Worm (Caenorhabditis elegans) whole organism, mixed stage, embryonic: Measurements from ENCODE around the gene ZC443.2.

Source experiments
- M03D4.4 ChIP-seq: sonication (generic microtip); optimal IDR thresholded peaks from 2 replicates; lab custom pipeline; 2017; ENCODE audit warnings: mild to moderate bottlenecking, missing genetic modification characterization, missing compliant biosample characterization
- bed-3 ChIP-seq: fragments of 200-800 bp; sonication (Bioruptor generic); optimal IDR thresholded peaks from 3 replicates; lab custom pipeline; 2018; ENCODE audit warnings: mild to moderate bottlenecking, missing genetic modification characterization, moderate library complexity, missing compliant biosample characterization
- blmp-1 ChIP-seq: fragments of 150-350 bp; optimal IDR thresholded peaks from 2 replicates; lab custom pipeline; 2014; ENCODE audit warnings: missing biosample characterization, missing genetic modification characterization
- ceh-43 ChIP-seq: fragments of 200-800 bp; sonication (Bioruptor generic); optimal IDR thresholded peaks from 2 replicates; lab custom pipeline; 2018; ENCODE audit warnings: mild to moderate bottlenecking, missing genetic modification characterization, moderate library complexity, missing compliant biosample characterization
- ceh-83 ChIP-seq: fragments of 200-800 bp; sonication (Bioruptor generic); optimal IDR thresholded peaks from 2 replicates; lab custom pipeline; 2018; ENCODE audit warnings: mild to moderate bottlenecking, missing genetic modification characterization, missing compliant biosample characterization
- cnd-1 ChIP-seq: fragments of 200-800 bp; sonication (Bioruptor generic); optimal IDR thresholded peaks from 2 replicates; lab custom pipeline; 2018; ENCODE audit warnings: mild to moderate bottlenecking, missing genetic modification characterization, missing compliant biosample characterization
- drap-1 ChIP-seq: fragments of 200-800 bp; sonication (Bioruptor generic); optimal IDR thresholded peaks from 3 replicates; lab custom pipeline; 2018; ENCODE audit warnings: mild to moderate bottlenecking, missing genetic modification characterization, missing compliant biosample characterization
- elt-1 ChIP-seq: sonication (generic microtip); optimal IDR thresholded peaks from 2 replicates; lab custom pipeline; 2017; ENCODE audit warnings: missing genetic modification characterization, mild to moderate bottlenecking, missing compliant biosample characterization, antibody characterized with exemption, moderate library complexity, borderline replicate concordance; ENCODE audit not compliant: insufficient read depth
- elt-3 ChIP-seq: fragments of 150-350 bp; optimal IDR thresholded peaks from 2 replicates; lab custom pipeline; 2014; ENCODE audit warnings: missing biosample characterization, missing genetic modification characterization
- flh-1 ChIP-seq: fragments of 200-800 bp; sonication (Bioruptor generic); optimal IDR thresholded peaks from 2 replicates; lab custom pipeline; 2018; ENCODE audit warnings: mild to moderate bottlenecking, missing genetic modification characterization, moderate library complexity, missing compliant biosample characterization
- ham-2 ChIP-seq: fragments of 200-800 bp; sonication (Bioruptor generic); optimal IDR thresholded peaks from 2 replicates; lab custom pipeline; 2018; ENCODE audit warnings: mild to moderate bottlenecking, missing genetic modification characterization, missing compliant biosample characterization
- hlh-1 ChIP-seq: fragments of 150-350 bp; optimal IDR thresholded peaks from 2 replicates; lab custom pipeline; 2014; ENCODE audit warnings: missing biosample characterization, missing genetic modification reagents, missing genetic modification characterization
- lin-13 ChIP-seq: fragments of 150-350 bp; optimal IDR thresholded peaks from 2 replicates; lab custom pipeline; 2014; ENCODE audit warnings: missing biosample characterization, missing genetic modification characterization
- lin-32 ChIP-seq: fragments of 200-800 bp; sonication (Bioruptor generic); optimal IDR thresholded peaks from 2 replicates; lab custom pipeline; 2018; ENCODE audit warnings: mild to moderate bottlenecking, missing genetic modification characterization, missing compliant biosample characterization
- lsy-2 ChIP-seq: fragments of 150-350 bp; optimal IDR thresholded peaks from 2 replicates; lab custom pipeline; 2014; ENCODE audit warnings: missing biosample characterization, missing genetic modification characterization
- mab-5 ChIP-seq: fragments of 150-350 bp; optimal IDR thresholded peaks from 2 replicates; lab custom pipeline; 2014; ENCODE audit warnings: missing biosample characterization, missing genetic modification characterization
- mep-1 ChIP-seq: fragments of 150-350 bp; optimal IDR thresholded peaks from 2 replicates; lab custom pipeline; 2017; ENCODE audit warnings: missing biosample characterization, missing genetic modification reagents, missing genetic modification characterization, inconsistent platforms
- mls-2 ChIP-seq: sonication (generic microtip); optimal IDR thresholded peaks from 2 replicates; lab custom pipeline; 2016; ENCODE audit warnings: mild to moderate bottlenecking, missing genetic modification characterization, moderate library complexity, missing compliant biosample characterization
- nhr-12 ChIP-seq: fragments of 150-350 bp; optimal IDR thresholded peaks from 2 replicates; lab custom pipeline; 2014; ENCODE audit warnings: missing biosample characterization, missing genetic modification characterization
- nhr-2 ChIP-seq: fragments of 150-350 bp; optimal IDR thresholded peaks from 2 replicates; lab custom pipeline; 2014; ENCODE audit warnings: missing biosample characterization, missing genetic modification characterization
- nhr-237 ChIP-seq: fragments of 150-350 bp; optimal IDR thresholded peaks from 2 replicates; lab custom pipeline; 2014; ENCODE audit warnings: missing biosample characterization, missing genetic modification characterization
- nhr-28 ChIP-seq: fragments of 150-350 bp; optimal IDR thresholded peaks from 2 replicates; lab custom pipeline; 2014; ENCODE audit warnings: missing biosample characterization, missing genetic modification characterization
- nhr-76 ChIP-seq: sonication (generic microtip); optimal IDR thresholded peaks from 2 replicates; lab custom pipeline; 2017; ENCODE audit warnings: missing biosample characterization, missing genetic modification characterization
- pha-4 ChIP-seq: fragments of 150-350 bp; optimal IDR thresholded peaks from 2 replicates; lab custom pipeline; 2018; ENCODE audit warnings: missing biosample characterization, missing genetic modification reagents, missing genetic modification characterization
- sem-2 ChIP-seq: fragments of 200-800 bp; sonication (Bioruptor generic); optimal IDR thresholded peaks from 2 replicates; lab custom pipeline; 2018; ENCODE audit warnings: mild to moderate bottlenecking, missing genetic modification characterization, missing compliant biosample characterization
- snpc-4 ChIP-seq: fragments of 150-350 bp; optimal IDR thresholded peaks from 2 replicates; lab custom pipeline; 2014; ENCODE audit warnings: missing biosample characterization, missing genetic modification characterization
- sptf-1 ChIP-seq: sonication (generic microtip); optimal IDR thresholded peaks from 2 replicates; lab custom pipeline; 2017; ENCODE audit warnings: mild to moderate bottlenecking, missing genetic modification characterization, moderate library complexity, missing compliant biosample characterization
- tbx-8 ChIP-seq: fragments of 200-800 bp; sonication (Bioruptor generic); optimal IDR thresholded peaks from 2 replicates; lab custom pipeline; 2018; ENCODE audit warnings: mild to moderate bottlenecking, missing genetic modification characterization, moderate library complexity, missing compliant biosample characterization
- unc-120 ChIP-seq: sonication (generic microtip); optimal IDR thresholded peaks from 2 replicates; lab custom pipeline; 2017; ENCODE audit warnings: missing genetic modification characterization, missing compliant biosample characterization; ENCODE audit not compliant: poor library complexity, severe bottlenecking
- unc-39 ChIP-seq: fragments of 150-350 bp; optimal IDR thresholded peaks from 2 replicates; lab custom pipeline; 2014; ENCODE audit warnings: missing biosample characterization, missing genetic modification characterization
- unc-62 ChIP-seq: fragments of 150-350 bp; optimal IDR thresholded peaks from 2 replicates; lab custom pipeline; 2014; ENCODE audit warnings: missing biosample characterization, missing genetic modification reagents, missing genetic modification characterization
- zip-8 ChIP-seq: fragments of 150-350 bp; optimal IDR thresholded peaks from 2 replicates; lab custom pipeline; 2014; ENCODE audit warnings: missing biosample characterization, missing genetic modification characterization
- ztf-11 ChIP-seq: fragments of 150-350 bp; optimal IDR thresholded peaks from 2 replicates; lab custom pipeline; 2014; ENCODE audit warnings: missing biosample characterization, missing genetic modification characterization

Gene ZC443.2

DNA sequence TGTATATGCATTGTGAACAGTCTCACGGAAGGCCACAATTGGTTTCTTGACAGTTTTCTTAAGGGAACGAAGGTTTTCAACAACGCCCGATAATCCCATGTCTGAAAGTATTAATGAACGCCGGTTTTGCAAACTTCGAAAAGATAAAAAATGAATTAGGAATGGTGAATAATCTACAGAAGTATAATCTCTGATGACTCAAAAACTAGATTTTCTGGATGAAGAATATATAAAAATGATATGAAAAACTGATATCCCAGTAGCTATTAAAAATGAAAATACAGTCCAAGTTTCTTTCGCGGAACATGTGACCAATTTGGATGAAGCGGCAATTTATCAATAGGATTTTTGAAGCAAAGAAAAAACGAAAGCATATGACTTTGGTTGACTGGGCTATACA is 3.0 kb upstream of the ZC443.2 start, which contains the start of gene ZC443.3:
Gene ZC443.3, minus strand, starts transcription at position 101 of the 400 bp plus-strand sequence.
- TF ChIP-seq unc-39 (no peak), pha-4 (tag; lab: Kevin White, UChicago) (no peak), bed-3 (no peak), nhr-28 (tag; lab: Kevin White, UChicago) (no peak), mls-2 (tag; lab: Kevin White, UChicago) (no peak), ham-2 (no peak), ztf-11 (tag; lab: Kevin White, UChicago) (no peak), lin-32 (GFP tag; lab: Kevin White, UChicago) (no peak), snpc-4 (tag; lab: Kevin White, UChicago) (no peak), ceh-83 (no peak), elt-1 (tag; lab: Kevin White, UChicago) (no peak), nhr-2 (tag; lab: Kevin White, UChicago) (no peak), hlh-1 (tag; lab: Kevin White, UChicago) (no peak)

DNA sequence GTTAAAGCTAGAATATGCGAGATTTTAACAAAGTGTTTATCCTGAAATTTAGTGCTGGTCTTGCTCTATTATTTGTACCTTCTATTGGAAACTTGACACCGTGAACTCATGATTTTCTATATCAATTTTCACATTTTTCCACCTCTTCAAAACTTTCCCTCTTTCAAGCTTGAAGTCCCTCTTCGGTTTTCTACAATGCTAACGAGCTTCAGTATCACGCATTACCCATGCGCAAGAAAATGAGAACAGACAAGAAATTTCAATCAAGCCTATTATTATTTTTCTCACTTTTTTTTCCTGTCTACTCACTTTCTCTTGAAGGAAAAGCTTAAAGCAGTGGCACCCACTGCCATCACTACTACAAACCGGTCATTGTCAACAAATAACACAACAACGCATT is 818 bp upstream of the ZC443.2 start:
- TF ChIP-seq tbx-8 (no peak), nhr-28 (tag; lab: Kevin White, UChicago) (no peak), ceh-83 (no peak), ceh-43 (GFP tag; lab: Kevin White, UChicago) (no peak), unc-39 (no peak), cnd-1 (no peak), sem-2 (GFP tag; lab: Kevin White, UChicago) (no peak), mab-5 (no peak), ztf-11 (tag; lab: Kevin White, UChicago) (no peak)

- no peak for TF ChIP-seq ceh-83
- no peak for TF ChIP-seq ceh-43 (GFP tag; lab: Kevin White, UChicago)
- TF ChIP-seq M03D4.4 (tag; lab: Kevin White, UChicago): no peak
- no peak for TF ChIP-seq pha-4 (tag; lab: Kevin White, UChicago)
- TF ChIP-seq blmp-1 (tag; lab: Kevin White, UChicago): no peak
- TF ChIP-seq elt-3 (tag; lab: Kevin White, UChicago): no peak
- TF ChIP-seq unc-120: no peak
- no peak for TF ChIP-seq bed-3
- no peak for TF ChIP-seq lin-32 (GFP tag; lab: Kevin White, UChicago)
- TF ChIP-seq sem-2 (GFP tag; lab: Kevin White, UChicago): no peak
- TF ChIP-seq nhr-76: no peak
- no peak for TF ChIP-seq drap-1 (GFP tag; lab: Kevin White, UChicago)
- no peak for TF ChIP-seq hlh-1 (tag; lab: Kevin White, UChicago)
- no peak for TF ChIP-seq mab-5
- no peak for TF ChIP-seq unc-62
- TF ChIP-seq lin-13: no peak
- TF ChIP-seq sptf-1: no peak
Observed at ce11 chrV:12809876-12810275, 1.1 kb downstream of the ZC443.2 start, which contains the start of gene ZC443.1. Gene ZC443.1 (minus strand): TSS chrV:12810080.

DNA sequence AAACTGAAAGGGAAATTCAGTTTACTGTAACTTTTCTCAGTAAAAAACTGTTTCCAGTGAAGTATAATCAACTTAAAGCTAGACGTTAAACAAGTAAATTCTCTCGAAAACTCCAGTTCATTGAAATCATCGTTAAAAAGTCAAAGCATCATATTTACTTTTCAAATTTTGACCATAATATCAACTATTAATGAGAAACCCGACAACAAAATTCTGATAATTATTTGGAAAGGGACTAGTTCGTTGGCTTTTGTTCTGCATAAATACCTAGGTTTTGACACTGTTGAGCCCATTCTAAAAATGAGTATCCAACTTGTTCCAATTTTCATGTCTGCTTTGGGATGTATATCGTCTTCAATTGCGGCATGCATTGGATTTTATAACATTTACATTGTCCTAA is 4.8 kb downstream of the ZC443.2 start, which contains the start of gene ZC443.7:
Gene ZC443.7, plus strand, starts transcription at position 301 of the 400 bp plus-strand sequence.
- no peak for TF ChIP-seq lsy-2
- TF ChIP-seq flh-1 (GFP tag; lab: Kevin White, UChicago): no peak
- TF ChIP-seq ceh-43 (GFP tag; lab: Kevin White, UChicago): no peak
- TF ChIP-seq unc-120: no peak
- TF ChIP-seq mep-1 (tag; lab: Kevin White, UChicago): no peak
- no peak for TF ChIP-seq sem-2 (GFP tag; lab: Kevin White, UChicago)
- TF ChIP-seq ztf-11 (tag; lab: Kevin White, UChicago): no peak
- no peak for TF ChIP-seq sptf-1
- no peak for TF ChIP-seq mls-2 (tag; lab: Kevin White, UChicago)
- TF ChIP-seq nhr-12 (tag; lab: Kevin White, UChicago): no peak

ce11 chrV:12803274-12803673 is 7.7 kb downstream of the ZC443.2 start, which contains the start of gene srbc-45:
Gene srbc-45 (plus strand): TSS chrV:12803574.
- TF ChIP-seq ham-2 (no peak), ceh-83 (no peak)

DNA sequence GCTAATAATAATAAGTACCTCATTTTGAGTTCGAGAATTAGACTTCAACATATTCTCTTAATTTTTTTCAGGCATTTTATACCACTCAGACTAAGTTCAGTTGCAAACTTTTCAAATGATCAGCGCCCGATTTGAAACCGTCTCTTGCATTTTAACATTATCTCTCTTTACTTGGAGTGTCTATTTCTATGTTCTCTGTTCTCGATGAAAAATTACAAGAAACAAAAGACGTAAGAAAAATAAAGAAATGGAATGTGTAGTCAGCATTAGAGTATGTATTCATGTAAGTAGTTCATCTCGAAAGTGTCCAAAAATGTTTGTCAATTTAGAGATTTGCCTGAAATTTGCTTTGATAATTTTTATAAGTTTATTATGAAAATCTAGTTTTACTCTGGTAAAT is 10.8 kb downstream of the ZC443.2 start, which contains the start of gene ugt-3:
Gene ugt-3, minus strand, starts transcription at position 101 of the 400 bp plus-strand sequence.
- TF ChIP-seq lin-32 (GFP tag; lab: Kevin White, UChicago) (no peak), nhr-2 (tag; lab: Kevin White, UChicago) (no peak), zip-8 (tag; lab: Kevin White, UChicago) (no peak), nhr-237 (tag; lab: Kevin White, UChicago) (no peak), M03D4.4 (tag; lab: Kevin White, UChicago) (no peak), nhr-76 (no peak), cnd-1 (no peak), elt-1 (tag; lab: Kevin White, UChicago) (no peak), ceh-43 (GFP tag; lab: Kevin White, UChicago) (no peak), mls-2 (tag; lab: Kevin White, UChicago) (no peak), nhr-28 (tag; lab: Kevin White, UChicago) (no peak), pha-4 (tag; lab: Kevin White, UChicago) (no peak), bed-3 (no peak), flh-1 (GFP tag; lab: Kevin White, UChicago) (no peak), tbx-8 (no peak), ztf-11 (tag; lab: Kevin White, UChicago) (no peak), snpc-4 (tag; lab: Kevin White, UChicago) (no peak), unc-120 (no peak)
